Fruit fly (Drosophila melanogaster) whole organism, adult: ENCODE data around the gene CG31948.

Source experiments
- CG11617 ChIP-seq: fragments of 200-800 bp; sonication (Bioruptor generic); optimal IDR thresholded peaks from 2 replicates; lab custom pipeline; 2017; ENCODE audit warnings: mild to moderate bottlenecking, missing biosample characterization, missing genetic modification reagents, missing genetic modification characterization
- CG12768 ChIP-seq: fragments of 200-800 bp; sonication (Bioruptor generic); optimal IDR thresholded peaks from 2 replicates; lab custom pipeline; 2017; ENCODE audit warnings: missing biosample characterization, missing genetic modification characterization, mild to moderate bottlenecking, moderate library complexity, missing genetic modification reagents
- CG14711 ChIP-seq: fragments of 200-800 bp; sonication (Bioruptor generic); optimal IDR thresholded peaks from 2 replicates; lab custom pipeline; 2018; ENCODE audit warnings: missing biosample characterization, mild to moderate bottlenecking, missing genetic modification characterization, moderate library complexity
- CG1620 ChIP-seq: fragments of 200-800 bp; sonication (Bioruptor generic); optimal IDR thresholded peaks from 2 replicates; lab custom pipeline; 2016; ENCODE audit warnings: missing biosample characterization, missing genetic modification characterization
- CG33017 ChIP-seq: fragments of 200-800 bp; sonication (Bioruptor generic); optimal IDR thresholded peaks from 2 replicates; lab custom pipeline; 2018; ENCODE audit warnings: missing biosample characterization, mild to moderate bottlenecking, missing genetic modification characterization, moderate library complexity
- CG5204 ChIP-seq: fragments of 200-800 bp; sonication (Bioruptor generic); optimal IDR thresholded peaks from 2 replicates; lab custom pipeline; 2016; ENCODE audit warnings: missing biosample characterization, missing genetic modification characterization
- CG7045 ChIP-seq: fragments of 200-800 bp; sonication (Bioruptor generic); optimal IDR thresholded peaks from 2 replicates; lab custom pipeline; 2017; ENCODE audit warnings: missing biosample characterization, mild to moderate bottlenecking, missing genetic modification characterization
- CG7101 ChIP-seq: fragments of 200-800 bp; sonication (Bioruptor generic); optimal IDR thresholded peaks from 2 replicates; lab custom pipeline; 2018; ENCODE audit warnings: missing biosample characterization, mild to moderate bottlenecking, missing genetic modification characterization, moderate library complexity
- Clk ChIP-seq: fragments of 200-800 bp; sonication (Bioruptor generic); optimal IDR thresholded peaks from 2 replicates; lab custom pipeline; 2017; ENCODE audit warnings: missing biosample characterization, missing genetic modification characterization
- Crg-1 ChIP-seq: fragments of 200-800 bp; sonication (Bioruptor generic); optimal IDR thresholded peaks from 2 replicates; lab custom pipeline; 2016; ENCODE audit warnings: missing biosample characterization, missing genetic modification characterization
- Hr96 ChIP-seq: fragments of 200-800 bp; sonication (Bioruptor generic); optimal IDR thresholded peaks from 2 replicates; lab custom pipeline; 2016; ENCODE audit warnings: missing biosample characterization, missing genetic modification characterization
- Mnt ChIP-seq: fragments of 200-800 bp; sonication (Bioruptor generic); optimal IDR thresholded peaks from 2 replicates; lab custom pipeline; 2016; ENCODE audit warnings: missing biosample characterization, mild to moderate bottlenecking, missing genetic modification characterization
- bab1 ChIP-seq: fragments of 200-800 bp; sonication (Bioruptor generic); optimal IDR thresholded peaks from 3 replicates; lab custom pipeline; 2019; ENCODE audit warnings: missing biosample characterization, mild to moderate bottlenecking, missing genetic modification characterization, moderate library complexity
- cic ChIP-seq: fragments of 200-800 bp; sonication (Bioruptor generic); optimal IDR thresholded peaks from 2 replicates; lab custom pipeline; 2017; ENCODE audit warnings: missing biosample characterization, mild to moderate bottlenecking, missing genetic modification characterization, moderate library complexity
- cnc ChIP-seq, 2 experiments: fragments of >200 bp; optimal IDR thresholded peaks; 2 replicates each; lab custom pipeline; 2017
- kay ChIP-seq: fragments of 200-800 bp; sonication (Bioruptor generic); peaks from one replicate; lab custom pipeline; 2016; ENCODE audit warnings: missing biosample characterization, missing genetic modification characterization, borderline replicate concordance
- ovo ChIP-seq: fragments of 200-800 bp; sonication (Bioruptor generic); optimal IDR thresholded peaks from 2 replicates; lab custom pipeline; 2016; ENCODE audit warnings: missing biosample characterization, missing genetic modification characterization
- pad ChIP-seq: fragments of 200-800 bp; sonication (Bioruptor generic); optimal IDR thresholded peaks from 3 replicates; lab custom pipeline; 2017; ENCODE audit warnings: missing biosample characterization, missing genetic modification characterization, mild to moderate bottlenecking, moderate library complexity, missing genetic modification reagents
- tj ChIP-seq: fragments of 200-800 bp; sonication (Bioruptor generic); optimal IDR thresholded peaks from 3 replicates; lab custom pipeline; 2017; ENCODE audit warnings: missing biosample characterization, mild to moderate bottlenecking, missing genetic modification characterization, moderate library complexity
- toe ChIP-seq: fragments of 200-800 bp; sonication (Bioruptor generic); optimal IDR thresholded peaks from 2 replicates; lab custom pipeline; 2016; ENCODE audit warnings: missing biosample characterization, missing genetic modification characterization

The CG31948 gene

dm6 chr2L:2419913-2420312, 3.4 kb upstream of the CG31948 start, which contains the start of gene CG34447:
Gene CG34447, minus strand, starts transcription at chr2L:2420013.
- TF ChIP-seq kay (GFP tag; lab: Kevin White, UChicago) (peak; percentile 39), Mnt (GFP tag; lab: Kevin White, UChicago) (no peak)

- TF ChIP-seq CG33017, result no peak
- TF ChIP-seq pad (GFP tag; lab: Kevin White, UChicago), result no peak
- no peak for TF ChIP-seq CG5204 (GFP tag; lab: Kevin White, UChicago)
- no peak for TF ChIP-seq Hr96 (GFP tag; lab: Kevin White, UChicago)
- TF ChIP-seq Clk (GFP tag; lab: Kevin White, UChicago), result no peak
- no peak for TF ChIP-seq tj
- no peak for TF ChIP-seq CG1620 (GFP tag; lab: Kevin White, UChicago)
- TF ChIP-seq CG14711 (tag; lab: Kevin White, UChicago), result no peak
- TF ChIP-seq CG12768 (GFP tag; lab: Kevin White, UChicago), result no peak
- TF ChIP-seq cic (GFP tag; lab: Kevin White, UChicago), result no peak
- no peak for TF ChIP-seq CG7045
- TF ChIP-seq Crg-1 (GFP tag; lab: Kevin White, UChicago), result no peak
- no peak for TF ChIP-seq cnc (optimal IDR thresholded peaks at IDR 0.05; lab: Kevin White, UChicago)
- no peak for TF ChIP-seq toe (GFP tag; lab: Kevin White, UChicago)
- TF ChIP-seq Mnt (GFP tag; lab: Kevin White, UChicago), result no peak
These were observed 1.3 kb upstream of the CG31948 start, which contains the start of gene CG34448 for dm6 chr2L:2417865-2418264. Gene CG34448, minus strand, starts transcription at chr2L:2417965.

dm6 chr2L:2415109-2415508, 1.4 kb downstream of the CG31948 start, which contains the start of gene CG18641:
Gene CG18641, minus strand, starts transcription at chr2L:2415322.
- TF ChIP-seq ovo, result no peak
- TF ChIP-seq CG11617, result no peak
- TF ChIP-seq CG33017, result no peak
- TF ChIP-seq cnc (optimal IDR thresholded peaks at IDR 0.05; lab: Kevin White, UChicago), result no peak
- no peak for TF ChIP-seq CG7045
- TF ChIP-seq bab1 (GFP tag; lab: Kevin White, UChicago), result no peak
- no peak for TF ChIP-seq CG14711 (tag; lab: Kevin White, UChicago)
- no peak for TF ChIP-seq CG5204 (GFP tag; lab: Kevin White, UChicago)
- TF ChIP-seq pad (GFP tag; lab: Kevin White, UChicago), result no peak
- TF ChIP-seq Crg-1 (GFP tag; lab: Kevin White, UChicago), result no peak
- TF ChIP-seq CG7101 (tag; lab: Kevin White, UChicago), result no peak
- no peak for TF ChIP-seq tj
- TF ChIP-seq Hr96 (GFP tag; lab: Kevin White, UChicago), result no peak
- TF ChIP-seq cic (GFP tag; lab: Kevin White, UChicago), result no peak
- TF ChIP-seq Clk (GFP tag; lab: Kevin White, UChicago), result no peak
- no peak for TF ChIP-seq CG1620 (GFP tag; lab: Kevin White, UChicago)

dm6 chr2L:2413093-2413492, 3.4 kb downstream of the CG31948 start:
- TF ChIP-seq Mnt (GFP tag; lab: Kevin White, UChicago) (no peak), bab1 (GFP tag; lab: Kevin White, UChicago) (no peak)

dm6 chr2L:2404631-2405030, 11.9 kb downstream of the CG31948 start:
- TF ChIP-seq tj (no peak), ovo (no peak), cic (GFP tag; lab: Kevin White, UChicago) (no peak), CG11617 (no peak), pad (GFP tag; lab: Kevin White, UChicago) (no peak), cnc (optimal IDR thresholded peaks at IDR 0.05; lab: Kevin White, UChicago) (no peak), bab1 (GFP tag; lab: Kevin White, UChicago) (no peak), Clk (GFP tag; lab: Kevin White, UChicago) (no peak), CG5204 (GFP tag; lab: Kevin White, UChicago) (no peak), CG33017 (no peak), CG7045 (no peak), Crg-1 (GFP tag; lab: Kevin White, UChicago) (no peak)

- TF ChIP-seq tj, result no peak
- no peak for TF ChIP-seq cic (GFP tag; lab: Kevin White, UChicago)
- no peak for TF ChIP-seq Clk (GFP tag; lab: Kevin White, UChicago)
- TF ChIP-seq CG7101 (tag; lab: Kevin White, UChicago), result no peak
These were observed 14.3 kb downstream of the CG31948 start for dm6 chr2L:2402194-2402593.

dm6 chr2L:2399897-2400296, 16.6 kb downstream of the CG31948 start, which contains the start of gene VGlut:
Gene VGlut, plus strand, starts transcription at chr2L:2400295.
- TF ChIP-seq ovo (no peak), CG12768 (GFP tag; lab: Kevin White, UChicago) (no peak), pad (GFP tag; lab: Kevin White, UChicago) (no peak), CG5204 (GFP tag; lab: Kevin White, UChicago) (no peak), bab1 (GFP tag; lab: Kevin White, UChicago) (no peak), CG7045 (no peak), cnc (optimal IDR thresholded peaks at IDR 0.05; lab: Kevin White, UChicago) (no peak), Mnt (GFP tag; lab: Kevin White, UChicago) (no peak)
